Worm (Caenorhabditis elegans) whole organism, L4 larva: Measurements from ENCODE around the gene C49C8.3.

Experiments used
- F37D6.2 ChIP-seq: sonication (generic microtip); optimal IDR thresholded peaks from 2 replicates; lab custom pipeline; 2016; ENCODE audit warnings: mild to moderate bottlenecking, missing genetic modification characterization, missing compliant biosample characterization
- ZK546.5 ChIP-seq, 2 experiments: sonication (generic microtip); optimal IDR thresholded peaks; 2 replicates each; lab custom pipeline; 2017; ENCODE audit warnings: missing biosample characterization in 2 of 2, missing genetic modification characterization in 2 of 2
- ces-1 ChIP-seq: fragments of 150-350 bp; sonication (generic microtip); optimal IDR thresholded peaks from 4 replicates; lab custom pipeline; 2014; ENCODE audit warnings: missing biosample characterization, missing genetic modification reagents, missing genetic modification characterization
- lin-13 ChIP-seq: fragments of 150-350 bp; optimal IDR thresholded peaks from 2 replicates; lab custom pipeline; 2014; ENCODE audit warnings: missing biosample characterization, missing genetic modification reagents, missing genetic modification characterization
- lin-15B ChIP-seq: fragments of 150-350 bp; sonication (generic microtip); optimal IDR thresholded peaks from 3 replicates; lab custom pipeline; 2014; ENCODE audit warnings: missing biosample characterization, missing genetic modification characterization
- mxl-3 ChIP-seq: fragments of 200-800 bp; sonication (Bioruptor generic); optimal IDR thresholded peaks from 2 replicates; lab custom pipeline; 2018; ENCODE audit warnings: mild to moderate bottlenecking, missing genetic modification characterization, missing compliant biosample characterization
- nhr-11 ChIP-seq: fragments of 150-350 bp; optimal IDR thresholded peaks from 2 replicates; lab custom pipeline; 2014; ENCODE audit warnings: missing biosample characterization, missing genetic modification characterization
- snpc-4 ChIP-seq: fragments of 150-350 bp; optimal IDR thresholded peaks from 2 replicates; lab custom pipeline; 2014; ENCODE audit warnings: missing biosample characterization, missing genetic modification characterization

DNA sequence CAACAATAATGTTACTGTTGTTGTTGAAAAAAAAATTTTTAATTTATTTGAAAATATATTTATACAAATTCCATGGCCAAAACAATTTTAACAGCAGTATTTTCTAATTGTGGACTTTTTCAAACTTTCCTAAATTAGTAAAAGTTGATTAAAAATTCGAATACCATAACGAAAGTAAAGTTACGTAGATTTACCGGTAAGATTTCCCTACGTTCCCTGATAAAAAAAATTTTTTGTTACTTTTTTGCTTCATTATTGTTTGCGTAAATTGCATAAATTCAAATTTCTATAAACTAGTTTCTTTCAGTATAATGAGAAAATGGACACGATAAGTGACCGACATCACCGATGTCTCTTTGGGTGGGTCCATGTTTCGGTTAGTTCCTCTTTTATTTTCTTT lies 35.6 kb upstream of the C49C8.3 start, which contains the start of gene F42A9.6:
- TF ChIP-seq ZK546.5 (tag; optimal IDR thresholded peaks at IDR 0.05; lab: Kevin White, UChicago): no peak
- TF ChIP-seq nhr-11 (tag; lab: Kevin White, UChicago): no peak
- TF ChIP-seq F37D6.2: no peak
- no peak for TF ChIP-seq lin-15B (tag; lab: Kevin White, UChicago)
- TF ChIP-seq mxl-3: no peak
- no peak for TF ChIP-seq ces-1 (GFP tag; lab: Kevin White, UChicago)
- no peak for TF ChIP-seq snpc-4 (tag; lab: Kevin White, UChicago)
- TF ChIP-seq lin-13 (GFP tag; lab: Kevin White, UChicago): no peak
